Fruit fly (Drosophila melanogaster) whole organism, prepupa: ENCODE measurements around the gene Wnt10.

Experiments used
- Blimp-1 ChIP-seq: fragments of 200-800 bp; sonication (Bioruptor generic); optimal IDR thresholded peaks from 3 replicates; lab custom pipeline; 2017; ENCODE audit warnings: missing biosample characterization, missing genetic modification characterization, mild to moderate bottlenecking, moderate library complexity, missing genetic modification reagents
- CG10631 ChIP-seq: fragments of 200-800 bp; sonication (Bioruptor generic); optimal IDR thresholded peaks from 2 replicates; lab custom pipeline; 2016; ENCODE audit warnings: missing biosample characterization, missing genetic modification characterization
- CG10669 ChIP-seq: fragments of 200-800 bp; sonication (Bioruptor generic); optimal IDR thresholded peaks from 3 replicates; lab custom pipeline; 2018; ENCODE audit warnings: missing biosample characterization, mild to moderate bottlenecking, missing genetic modification characterization, moderate library complexity
- CG11294 ChIP-seq: fragments of 200-800 bp; sonication (Bioruptor generic); IDR thresholded peaks from 2 replicates; pipeline ENCODE4 v1.3.6; 2022; ENCODE audit warnings: missing biosample characterization, missing genetic modification characterization
- CG11902 ChIP-seq: fragments of 200-800 bp; sonication (Bioruptor generic); optimal IDR thresholded peaks from 3 replicates; lab custom pipeline; 2016; ENCODE audit warnings: missing biosample characterization, missing genetic modification characterization
- CG15336 ChIP-seq: fragments of 200-800 bp; sonication (Bioruptor generic); IDR thresholded peaks from 2 replicates; pipeline ENCODE4 v1.3.6; 2022; ENCODE audit warnings: missing biosample characterization, missing genetic modification characterization
- CG1621 ChIP-seq: fragments of 200-800 bp; sonication (Bioruptor generic); optimal IDR thresholded peaks from 3 replicates; lab custom pipeline; 2018; ENCODE audit warnings: missing biosample characterization, mild to moderate bottlenecking, missing genetic modification characterization
- CG16779 ChIP-seq: fragments of 200-800 bp; sonication (Bioruptor generic); optimal IDR thresholded peaks from 3 replicates; lab custom pipeline; 2017; ENCODE audit warnings: missing biosample characterization, mild to moderate bottlenecking, missing genetic modification characterization
- CG3032 ChIP-seq: fragments of 200-800 bp; optimal IDR thresholded peaks from 2 replicates; lab custom pipeline; 2019; ENCODE audit warnings: missing biosample characterization, mild to moderate bottlenecking, missing genetic modification characterization, moderate library complexity
- CG31627 ChIP-seq: fragments of 200-800 bp; sonication (Bioruptor generic); optimal IDR thresholded peaks from 3 replicates; lab custom pipeline; 2016; ENCODE audit warnings: missing biosample characterization, missing genetic modification characterization
- CG32006 ChIP-seq: fragments of 200-800 bp; sonication (Bioruptor generic); optimal IDR thresholded peaks from 3 replicates; lab custom pipeline; 2017; ENCODE audit warnings: missing biosample characterization, mild to moderate bottlenecking, missing genetic modification characterization
- CG34406 ChIP-seq: fragments of 200-800 bp; sonication (Bioruptor generic); optimal IDR thresholded peaks from 3 replicates; lab custom pipeline; 2016; ENCODE audit warnings: missing biosample characterization, missing genetic modification characterization
- CG3919 ChIP-seq: fragments of 200-800 bp; sonication (Bioruptor generic); optimal IDR thresholded peaks from 3 replicates; lab custom pipeline; 2016; ENCODE audit warnings: missing biosample characterization, missing genetic modification characterization
- CG6163 ChIP-seq: fragments of 200-800 bp; sonication (Bioruptor generic); IDR thresholded peaks from 3 replicates; pipeline ENCODE4 v1.3.6; 2022; ENCODE audit warnings: missing biosample characterization, missing genetic modification characterization
- CG6792 ChIP-seq: fragments of 200-800 bp; sonication (Bioruptor generic); optimal IDR thresholded peaks from 3 replicates; lab custom pipeline; 2016; ENCODE audit warnings: missing biosample characterization, missing genetic modification characterization
- CG6808 ChIP-seq: fragments of 200-800 bp; sonication (Bioruptor generic); optimal IDR thresholded peaks from 3 replicates; lab custom pipeline; 2017; ENCODE audit warnings: missing biosample characterization, missing genetic modification characterization, mild to moderate bottlenecking, moderate library complexity, missing genetic modification reagents
- CG7368 ChIP-seq: fragments of 200-800 bp; sonication (Bioruptor generic); optimal IDR thresholded peaks from 3 replicates; lab custom pipeline; 2016; ENCODE audit warnings: missing biosample characterization, missing genetic modification characterization
- CG8319 ChIP-seq: fragments of 200-800 bp; sonication (Bioruptor generic); optimal IDR thresholded peaks from 3 replicates; lab custom pipeline; 2016; ENCODE audit warnings: missing biosample characterization, missing genetic modification characterization
- CG8632 ChIP-seq: fragments of 200-800 bp; sonication (Bioruptor generic); optimal IDR thresholded peaks from 3 replicates; lab custom pipeline; 2016; ENCODE audit warnings: missing biosample characterization, missing genetic modification characterization
- CG9139 ChIP-seq: fragments of 200-800 bp; sonication (Bioruptor generic); optimal IDR thresholded peaks from 3 replicates; lab custom pipeline; 2017; ENCODE audit warnings: missing biosample characterization, mild to moderate bottlenecking, missing genetic modification characterization
- Eip75B ChIP-seq: fragments of 200-800 bp; sonication (Bioruptor generic); optimal IDR thresholded peaks from 3 replicates; lab custom pipeline; 2016; ENCODE audit warnings: missing biosample characterization, missing genetic modification characterization
- Eip78C ChIP-seq: fragments of 200-800 bp; sonication (Bioruptor generic); peaks from one replicate; lab custom pipeline; 2016; ENCODE audit warnings: missing biosample characterization, missing genetic modification characterization
- Eip93F ChIP-seq: fragments of 200-800 bp; sonication (Bioruptor generic); optimal IDR thresholded peaks from 2 replicates; lab custom pipeline; 2016; ENCODE audit warnings: missing biosample characterization, mild to moderate bottlenecking, missing genetic modification characterization
- Ets96B ChIP-seq: fragments of 200-800 bp; optimal IDR thresholded peaks from 2 replicates; lab custom pipeline; 2019; ENCODE audit warnings: missing biosample characterization, mild to moderate bottlenecking, missing genetic modification characterization, moderate library complexity
- Gug ChIP-seq: fragments of 200-800 bp; sonication (Bioruptor generic); IDR thresholded peaks from 2 replicates; pipeline ENCODE4 v1.3.6; 2022; ENCODE audit warnings: missing biosample characterization, missing genetic modification characterization
- Hr38 ChIP-seq: sonication (Bioruptor generic); optimal IDR thresholded peaks from 2 replicates; lab custom pipeline; 2016; ENCODE audit warnings: missing biosample characterization, missing genetic modification characterization
- Hr39 ChIP-seq: fragments of 200-800 bp; sonication (Bioruptor generic); optimal IDR thresholded peaks from 2 replicates; lab custom pipeline; 2016; ENCODE audit warnings: missing biosample characterization, missing genetic modification characterization
- Hr4 ChIP-seq: fragments of 200-800 bp; sonication (Bioruptor generic); optimal IDR thresholded peaks from 3 replicates; lab custom pipeline; 2016; ENCODE audit warnings: missing biosample characterization, missing genetic modification characterization
- Lpt ChIP-seq: fragments of 200-800 bp; sonication (Bioruptor generic); optimal IDR thresholded peaks from 3 replicates; lab custom pipeline; 2016; ENCODE audit warnings: missing biosample characterization, missing genetic modification characterization
- Met ChIP-seq: fragments of 200-800 bp; sonication (Bioruptor generic); optimal IDR thresholded peaks from 3 replicates; lab custom pipeline; 2016; ENCODE audit warnings: missing biosample characterization, missing genetic modification characterization
- OdsH ChIP-seq: fragments of 200-800 bp; sonication (Bioruptor generic); optimal IDR thresholded peaks from 3 replicates; lab custom pipeline; 2016; ENCODE audit warnings: missing biosample characterization, missing genetic modification characterization
- Smox ChIP-seq: fragments of 200-800 bp; sonication (Bioruptor generic); optimal IDR thresholded peaks from 3 replicates; lab custom pipeline; 2016; ENCODE audit warnings: missing biosample characterization, missing genetic modification characterization
- Sox14 ChIP-seq: fragments of 200-800 bp; sonication (Bioruptor generic); optimal IDR thresholded peaks from 3 replicates; lab custom pipeline; 2016; ENCODE audit warnings: missing biosample characterization, missing genetic modification characterization
- achi ChIP-seq: fragments of 200-800 bp; sonication (Bioruptor generic); optimal IDR thresholded peaks from 3 replicates; lab custom pipeline; 2016; ENCODE audit warnings: missing biosample characterization, missing genetic modification characterization
- cyc ChIP-seq: fragments of 200-800 bp; sonication (Bioruptor generic); optimal IDR thresholded peaks from 3 replicates; lab custom pipeline; 2016; ENCODE audit warnings: missing biosample characterization, missing genetic modification characterization
- esn ChIP-seq: fragments of 200-800 bp; sonication (Bioruptor generic); optimal IDR thresholded peaks from 2 replicates; lab custom pipeline; 2016; ENCODE audit warnings: missing biosample characterization, mild to moderate bottlenecking, missing genetic modification characterization, moderate library complexity
- fd59A ChIP-seq: fragments of 200-800 bp; sonication (Bioruptor generic); optimal IDR thresholded peaks from 2 replicates; lab custom pipeline; 2017; ENCODE audit warnings: missing biosample characterization, mild to moderate bottlenecking, missing genetic modification characterization, missing genetic modification reagents
- fd85E ChIP-seq: fragments of 200-800 bp; sonication (Bioruptor generic); optimal IDR thresholded peaks from 3 replicates; lab custom pipeline; 2016; ENCODE audit warnings: missing biosample characterization, missing genetic modification characterization
- fkh ChIP-seq: fragments of 200-800 bp; sonication (Bioruptor generic); optimal IDR thresholded peaks from 3 replicates; lab custom pipeline; 2017; ENCODE audit warnings: missing biosample characterization, mild to moderate bottlenecking, missing genetic modification characterization, moderate library complexity
- lz ChIP-seq: fragments of 200-800 bp; sonication (Bioruptor generic); optimal IDR thresholded peaks from 3 replicates; lab custom pipeline; 2016; ENCODE audit warnings: missing biosample characterization, missing genetic modification characterization
- net ChIP-seq: fragments of 200-800 bp; sonication (Bioruptor generic); optimal IDR thresholded peaks from 3 replicates; lab custom pipeline; 2016; ENCODE audit warnings: missing biosample characterization, missing genetic modification characterization
- pdm3 ChIP-seq: fragments of 200-800 bp; sonication (Bioruptor generic); optimal IDR thresholded peaks from 3 replicates; lab custom pipeline; 2016; ENCODE audit warnings: missing biosample characterization, missing genetic modification characterization
- spab ChIP-seq: fragments of 200-800 bp; sonication (Bioruptor generic); optimal IDR thresholded peaks from 2 replicates; lab custom pipeline; 2017; ENCODE audit warnings: missing biosample characterization, mild to moderate bottlenecking, missing genetic modification characterization, missing genetic modification reagents
- ss ChIP-seq, 2 experiments: fragments of 200-800 bp; sonication (Bioruptor generic); optimal IDR thresholded peaks; 2 replicates in 1 of 2; 3 replicates in 1 of 2; lab custom pipeline; 2017 to 2018; ENCODE audit warnings: mild to moderate bottlenecking in 2 of 2, missing biosample characterization in 2 of 2, missing genetic modification characterization in 2 of 2, moderate library complexity in 1 of 2
- svp ChIP-seq: fragments of 200-800 bp; sonication (Bioruptor generic); peaks from one replicate; lab custom pipeline; 2016; ENCODE audit warnings: missing biosample characterization, missing genetic modification characterization
- topi ChIP-seq: fragments of 200-800 bp; sonication (Bioruptor generic); optimal IDR thresholded peaks from 3 replicates; lab custom pipeline; 2016; ENCODE audit warnings: missing biosample characterization, missing genetic modification characterization

The Wnt10 gene

DNA sequence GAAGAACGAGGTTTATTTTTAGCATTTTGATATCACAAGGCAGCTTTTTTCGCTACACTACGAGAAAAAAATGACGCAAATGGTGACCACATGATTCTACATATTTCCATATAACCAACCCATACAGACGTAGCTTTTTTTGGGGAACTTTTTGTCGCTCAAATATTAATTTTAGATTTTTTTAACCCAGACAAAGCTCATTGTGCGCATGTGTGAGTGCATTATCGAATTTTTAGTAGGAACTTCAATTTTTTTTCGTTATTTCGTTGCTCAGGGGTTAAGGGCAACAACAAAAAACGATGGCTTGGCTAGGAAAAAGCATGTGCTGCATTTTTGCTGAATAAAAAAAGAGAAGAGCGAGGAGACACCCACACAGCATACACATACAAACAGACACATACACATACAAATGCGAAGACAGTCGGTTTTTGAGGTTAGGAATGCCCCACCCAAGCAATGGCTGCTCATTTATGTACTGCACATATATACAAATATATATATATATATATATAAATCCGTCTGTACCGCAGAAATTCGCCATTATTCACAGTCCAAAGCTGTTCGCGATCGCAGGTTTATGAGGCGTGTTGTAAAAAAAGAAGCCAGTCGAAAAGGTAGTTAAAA lies 61.2 kb downstream of the Wnt10 start (continued):
- TF ChIP-seq Hr4 (GFP tag; lab: Kevin White, UChicago), result peak; percentile 67
- peak; percentile 80 for TF ChIP-seq svp (GFP tag; lab: Kevin White, UChicago)
- peak; percentile 71 for TF ChIP-seq Sox14 (GFP tag; lab: Kevin White, UChicago)
- peak; percentile 36 for TF ChIP-seq CG6792
- TF ChIP-seq ss (GFP tag; optimal IDR thresholded peaks at IDR 0.05; lab: Kevin White, UChicago), result no peak
- peak; percentile 35 for TF ChIP-seq cyc
- peak; percentile 13 for TF ChIP-seq CG3919
- peak; percentile 24 for TF ChIP-seq achi (GFP tag; lab: Kevin White, UChicago)
- TF ChIP-seq CG15336, result peak; percentile 63
- peak; percentile 4 for TF ChIP-seq CG8319 (GFP tag; lab: Kevin White, UChicago)
- no peak for TF ChIP-seq CG7368
- TF ChIP-seq pdm3 (GFP tag; lab: Kevin White, UChicago), result peak; percentile 61
- TF ChIP-seq OdsH, result peak; percentile 64
- peak; percentile 36 for TF ChIP-seq Ets96B (tag; lab: Kevin White, UChicago)
- peak; percentile 87 for TF ChIP-seq Eip78C
- TF ChIP-seq net (GFP tag; lab: Kevin White, UChicago), result peak; percentile 52
- peak; percentile 53 for TF ChIP-seq Eip75B (GFP tag; lab: Kevin White, UChicago)
- peak; percentile 64 for TF ChIP-seq Hr39 (GFP tag; lab: Kevin White, UChicago)
- TF ChIP-seq CG10669 (GFP tag; lab: Kevin White, UChicago), result peak; percentile 49
- no peak for TF ChIP-seq Hr38 (GFP tag; lab: Kevin White, UChicago)
- peak; percentile 11 for TF ChIP-seq CG6808 (GFP tag; lab: Kevin White, UChicago)
- TF ChIP-seq Eip93F, result no peak
- no peak for TF ChIP-seq Lpt
- TF ChIP-seq fkh (GFP tag; lab: Kevin White, UChicago), result no peak
- peak; percentile 1 for TF ChIP-seq esn (GFP tag; lab: Kevin White, UChicago)
- TF ChIP-seq Gug (GFP tag; lab: Robert Waterston, UW), result 0 out of 2 replicates have a peak, but pooled peaks have one; percentile 17
- peak; percentile 37 for TF ChIP-seq CG1621 (tag; lab: Kevin White, UChicago)

DNA sequence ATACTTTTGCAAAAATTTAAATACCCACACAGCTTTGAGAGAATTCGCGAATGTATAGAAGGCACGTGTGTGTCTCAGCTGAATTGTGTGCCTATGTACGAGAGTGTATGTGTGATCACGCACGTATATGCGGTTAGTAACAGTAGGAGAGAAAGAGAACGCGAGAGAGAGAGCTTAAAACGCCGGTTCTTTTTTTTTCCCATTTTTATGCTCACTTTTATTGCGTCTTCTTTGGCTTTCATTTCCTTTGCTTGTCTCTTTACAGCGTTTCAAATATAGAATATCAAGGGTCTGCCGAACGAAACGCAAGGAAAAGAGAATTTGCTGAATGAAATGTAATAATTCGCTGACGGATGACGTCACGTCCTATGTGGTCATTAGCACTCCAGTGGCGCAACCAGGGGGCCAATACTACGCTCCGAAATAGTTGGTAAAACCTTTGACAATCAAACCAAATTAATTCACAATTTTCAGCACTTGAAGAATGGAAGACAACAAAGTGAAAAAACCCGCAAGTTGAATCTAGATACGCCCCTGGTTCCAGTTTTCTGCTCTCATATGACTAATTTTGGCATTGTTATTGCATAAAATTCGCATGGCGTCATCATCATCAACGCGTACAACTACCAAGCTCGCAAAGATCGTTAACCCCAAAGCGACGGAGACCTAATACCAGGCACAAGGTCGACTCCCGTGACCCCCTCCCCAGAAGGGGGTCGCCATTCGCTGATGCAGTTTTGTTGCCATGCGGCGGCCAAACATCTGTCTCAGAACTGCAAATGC lies 61.9 kb downstream of the Wnt10 start:
- TF ChIP-seq pdm3 (GFP tag; lab: Kevin White, UChicago) (peak; percentile 84), topi (GFP tag; lab: Kevin White, UChicago) (peak; percentile 92), CG3032 (tag; lab: Kevin White, UChicago) (peak; percentile 56), Gug (GFP tag; lab: Robert Waterston, UW) (peak; percentile 73), CG32006 (GFP tag; lab: Kevin White, UChicago) (peak; percentile 66), Lpt (peak; percentile 27), CG11902 (GFP tag; lab: Kevin White, UChicago) (peak; percentile 76), svp (GFP tag; lab: Kevin White, UChicago) (peak; percentile 96), CG16779 (tag; lab: Kevin White, UChicago) (peak; percentile 33), lz (GFP tag; lab: Kevin White, UChicago) (peak; percentile 93), CG8319 (GFP tag; lab: Kevin White, UChicago) (peak; percentile 70), achi (GFP tag; lab: Kevin White, UChicago) (peak; percentile 80), Met (GFP tag; lab: Kevin White, UChicago) (peak; percentile 91), CG31627 (GFP tag; lab: Kevin White, UChicago) (peak; percentile 93), Eip75B (GFP tag; lab: Kevin White, UChicago) (peak; percentile 71), net (GFP tag; lab: Kevin White, UChicago) (peak; percentile 77), CG34406 (GFP tag; lab: Kevin White, UChicago) (peak; percentile 77), CG6808 (GFP tag; lab: Kevin White, UChicago) (peak; percentile 13), fd85E (GFP tag; lab: Kevin White, UChicago) (no peak), CG10631 (GFP tag; lab: Kevin White, UChicago) (peak; percentile 69), CG6163 (GFP tag; lab: Robert Waterston, UW) (peak; percentile 92), cyc (peak; percentile 91), Blimp-1 (GFP tag; lab: Kevin White, UChicago) (peak; percentile 45), CG11294 (GFP tag; lab: Robert Waterston, UW) (peak; percentile 70; the same call in 1 of the 2 replicates), esn (GFP tag; lab: Kevin White, UChicago) (peak; percentile 94), CG3919 (peak; percentile 85), Smox (GFP tag; lab: Kevin White, UChicago) (peak; percentile 87), CG9139 (GFP tag; lab: Kevin White, UChicago) (no peak), Eip93F (peak; percentile 8), CG8632 (peak; percentile 62), fd59A (GFP tag; lab: Kevin White, UChicago) (peak; percentile 44), spab (peak; percentile 44)
